Fruit fly (Drosophila melanogaster): ENCODE measurements around the gene Amt.

Gene Amt

DNA sequence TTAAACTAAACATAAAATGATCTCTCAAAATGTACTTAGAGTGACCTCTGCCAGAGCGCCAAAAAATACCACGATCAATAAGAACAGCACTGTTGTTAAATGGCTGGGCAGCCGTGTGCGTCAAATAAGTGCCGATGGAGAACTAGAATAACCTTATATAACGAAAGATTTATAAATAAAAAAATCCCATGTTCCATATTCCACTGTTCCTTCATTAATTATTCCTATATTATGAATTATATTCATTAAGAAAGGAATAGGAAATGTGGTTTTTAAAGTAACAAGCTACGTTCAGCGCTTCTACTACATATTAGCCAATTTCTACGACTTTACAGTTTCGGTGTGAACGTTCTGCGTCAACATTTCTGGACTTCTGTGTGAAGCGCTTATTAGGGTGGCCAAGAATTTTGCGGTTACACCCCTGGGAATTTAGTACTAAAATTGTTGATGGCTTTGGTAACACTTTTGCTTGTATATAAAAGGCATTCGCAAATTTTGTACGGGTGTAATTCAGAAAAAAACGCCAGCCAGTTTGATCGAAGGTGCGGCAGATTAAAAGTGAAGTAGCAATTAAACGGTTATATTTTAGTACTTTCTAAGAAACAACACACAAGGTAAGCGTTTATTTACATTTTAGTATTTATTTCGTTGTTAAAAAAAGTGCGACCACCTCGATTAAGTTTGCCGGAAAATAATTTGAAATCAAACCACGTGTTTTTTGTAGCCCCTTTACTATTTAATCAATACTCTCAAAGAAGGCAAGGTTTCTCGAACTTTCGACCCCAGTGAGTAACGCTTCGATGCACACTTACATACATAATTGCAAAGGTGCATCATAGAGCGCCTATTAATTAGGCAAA lies 6.5 kb downstream of the Amt start, which contains the start of the genes tefu and Hsc70-4 (continued):
- TF ChIP-seq Blimp-1 (GFP tag; optimal IDR thresholded peaks at IDR 0.05) (no peak), CG5180 (GFP tag; optimal IDR thresholded peaks at IDR 0.05) (no peak), CG9876 (GFP tag; optimal IDR thresholded peaks at IDR 0.05) (peak; percentile 64), wdn (GFP tag; IDR thresholded peaks at IDR 0.05) (peak; percentile 62; the same call in 1 of the 2 replicates), MTF-1 (GFP tag; optimal IDR thresholded peaks at IDR 0.05; ENCODE audit: borderline replicate concordance) (peak; percentile 36), CG4282 (GFP tag; optimal IDR thresholded peaks at IDR 0.05) (no peak), CrebB (tag; optimal IDR thresholded peaks at IDR 0.05) (peak; percentile 23), z (GFP tag; IDR thresholded peaks at IDR 0.05) (no peak; the same call in 2 of the 3 replicates), tll (GFP tag; optimal IDR thresholded peaks at IDR 0.05) (peak; percentile 14 to 93), CG8924 (tag; optimal IDR thresholded peaks at IDR 0.05) (peak; percentile 46), cato (GFP tag; optimal IDR thresholded peaks at IDR 0.05; ENCODE audit: borderline replicate concordance) (peak; percentile 37), CHES-1-like (GFP tag; optimal IDR thresholded peaks at IDR 0.05) (peak; percentile 52), row (GFP tag; IDR thresholded peaks at IDR 0.05) (peak; percentile 93), CG10979 (tag; optimal IDR thresholded peaks at IDR 0.05) (peak; percentile 57), CG11560 (tag; IDR thresholded peaks at IDR 0.05) (peak; percentile 27; the same call in 1 of the 3 replicates), Oli (tag; optimal IDR thresholded peaks at IDR 0.05) (peak; percentile 69), CG9797 (GFP tag; optimal IDR thresholded peaks at IDR 0.05) (peak; percentile 96), zfh1 (GFP tag; IDR thresholded peaks at IDR 0.05) (peak; percentile 63; the same call in 1 of the 3 replicates), CG18262 (tag; optimal IDR thresholded peaks at IDR 0.05) (no peak), CG9609 (GFP tag; optimal IDR thresholded peaks at IDR 0.05) (peak; percentile 73), mirr (GFP tag; optimal IDR thresholded peaks at IDR 0.05) (no peak), fd102C (GFP tag; optimal IDR thresholded peaks at IDR 0.05) (no peak), mam (GFP tag; optimal IDR thresholded peaks at IDR 0.05) (peak; percentile 88), fu2 (GFP tag; optimal IDR thresholded peaks at IDR 0.05) (peak; percentile 48), CG15696 (tag; optimal IDR thresholded peaks at IDR 0.05) (peak; percentile 76), Lpt (GFP tag; optimal IDR thresholded peaks at IDR 0.05) (no peak), CG10147 (GFP tag; optimal IDR thresholded peaks at IDR 0.05) (no peak), jigr1 (GFP tag; IDR thresholded peaks at IDR 0.05) (peak; percentile 69; the same call in 2 of the 3 replicates), trem (tag; optimal IDR thresholded peaks at IDR 0.05) (peak; percentile 65), HHEX (GFP tag; optimal IDR thresholded peaks at IDR 0.05) (peak; percentile 52), pho (GFP tag; optimal IDR thresholded peaks at IDR 0.05) (peak; percentile 62), CG10321 (GFP tag; IDR thresholded peaks at IDR 0.05) (0 out of 2 replicates have a peak, but pooled peaks have one; percentile 49), CG6791 (GFP tag; IDR thresholded peaks at IDR 0.05; ENCODE audit: partially characterized antibody) (peak; percentile 38; the same call in 1 of the 3 replicates), CG9817 (tag; optimal IDR thresholded peaks at IDR 0.05) (peak; percentile 84), CG5953 (GFP tag; IDR thresholded peaks at IDR 0.05) (0 out of 2 replicates have a peak, but pooled peaks have one; percentile 34), CG6254 (GFP tag; optimal IDR thresholded peaks at IDR 0.05) (peak; percentile 1), CG6813 (GFP tag; optimal IDR thresholded peaks at IDR 0.05) (no peak), Hmx (GFP tag; optimal IDR thresholded peaks at IDR 0.05) (no peak), Doc3 (GFP tag; IDR thresholded peaks at IDR 0.05; ENCODE audit: partially characterized antibody) (no peak), C15 (GFP tag; IDR thresholded peaks at IDR 0.05) (peak; percentile 55; the same call in 1 of the 3 replicates), bsh (GFP tag; optimal IDR thresholded peaks at IDR 0.05) (no peak), gce (GFP tag; IDR thresholded peaks at IDR 0.05) (peak; percentile 50; the same call in 1 of the 3 replicates), hb (GFP tag; IDR thresholded peaks at IDR 0.05; ENCODE audit: partially characterized antibody) (no peak), CG7357 (GFP tag; IDR thresholded peaks at IDR 0.05) (peak; percentile 99), E2f1 (GFP tag; IDR thresholded peaks at IDR 0.05) (peak; percentile 70), Ets65A (GFP tag) (peak; percentile 98), slou (GFP tag; optimal IDR thresholded peaks at IDR 0.05) (peak; percentile 81)

Data from whole organism, embryonic.